Worm (Caenorhabditis elegans): ENCODE measurements around the gene Y67H2A.7.

DNA sequence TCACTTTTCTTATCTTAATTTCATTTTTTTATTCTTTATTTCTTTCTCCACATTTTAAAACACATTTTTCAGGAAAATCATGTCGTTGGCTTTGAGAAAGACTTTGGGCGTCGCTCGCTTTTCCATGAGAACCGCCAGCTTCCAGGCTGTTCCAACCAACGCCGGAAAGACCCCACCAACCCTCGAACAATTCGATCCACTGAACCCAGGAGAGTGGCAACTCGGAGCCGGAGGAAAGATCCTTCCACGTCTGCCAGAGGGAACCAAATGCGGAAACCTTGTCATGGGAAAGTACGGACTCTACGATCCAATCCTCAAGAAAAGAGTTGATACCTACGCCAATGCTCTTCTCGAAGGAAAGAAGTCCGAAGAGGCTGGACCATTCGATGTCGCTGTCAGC lies 3.4 kb upstream of the Y67H2A.7 start, which contains the start of gene kdp-1:
- TF ChIP-seq flt-1 (GFP tag; IDR thresholded peaks at IDR 0.05): no peak
- no peak for TF ChIP-seq med-1 (GFP tag; optimal IDR thresholded peaks at IDR 0.05; ENCODE audit: insufficient read depth)
- no peak for TF ChIP-seq ref-1 (GFP tag; conservative IDR thresholded peaks at IDR 0.05)
- TF ChIP-seq cog-1 (tag; optimal IDR thresholded peaks at IDR 0.05): no peak

Data from whole organism, midembryonic.